Worm (Caenorhabditis elegans): ENCODE data around the gene sup-1.

ce11 chrIII:11699959-11700358, 37.5 kb downstream of the sup-1 start, which contains the start of gene pqn-84:
- TF ChIP-seq aly-2 (tag; optimal IDR thresholded peaks at IDR 0.05) (no peak), ztf-11 (tag; optimal IDR thresholded peaks at IDR 0.05) (no peak), nhr-11 (tag; optimal IDR thresholded peaks at IDR 0.05) (no peak), ceh-82 (tag; optimal IDR thresholded peaks at IDR 0.05) (no peak), elt-1 (tag; optimal IDR thresholded peaks at IDR 0.05) (no peak), nhr-28 (tag; optimal IDR thresholded peaks at IDR 0.05) (no peak), nhr-77 (tag; optimal IDR thresholded peaks at IDR 0.05) (no peak), lin-39 (tag; optimal IDR thresholded peaks at IDR 0.05) (no peak), elt-3 (tag; optimal IDR thresholded peaks at IDR 0.05) (no peak), jun-1 (tag; optimal IDR thresholded peaks at IDR 0.05) (no peak)

All from whole organism, L3 larva.